Fruit fly (Drosophila melanogaster) whole organism, embryonic: ENCODE results near the gene CG4101.

ENCODE experiments used
- Ada2b ChIP-seq: fragments of 200-800 bp; sonication (Bioruptor generic); IDR thresholded peaks from 2 replicates; pipeline ENCODE4 v1.3.6; 2022; ENCODE audit warnings: missing biosample characterization, missing genetic modification characterization
- Atf-2 ChIP-seq: fragments of 200-800 bp; sonication (Bioruptor generic); optimal IDR thresholded peaks from 2 replicates; lab custom pipeline; 2016; ENCODE audit warnings: missing biosample characterization, missing genetic modification characterization
- Atf6 ChIP-seq: fragments of 200-800 bp; sonication (Bioruptor generic); IDR thresholded peaks from 2 replicates; pipeline ENCODE4 v1.3.6; 2022; ENCODE audit warnings: missing biosample characterization, missing genetic modification characterization
- CG10209 ChIP-seq: fragments of 200-800 bp; sonication (Bioruptor generic); optimal IDR thresholded peaks from 3 replicates; lab custom pipeline; 2017; ENCODE audit warnings: missing biosample characterization, mild to moderate bottlenecking, missing genetic modification characterization, missing genetic modification reagents
- CG10979 ChIP-seq: fragments of 200-800 bp; sonication (Bioruptor generic); optimal IDR thresholded peaks from 2 replicates; lab custom pipeline; 2018; ENCODE audit warnings: missing biosample characterization, mild to moderate bottlenecking, missing genetic modification characterization, moderate library complexity
- CG11504 ChIP-seq: fragments of 200-800 bp; sonication (Bioruptor generic); optimal IDR thresholded peaks from 3 replicates; lab custom pipeline; 2019; ENCODE audit warnings: missing biosample characterization, mild to moderate bottlenecking, missing genetic modification characterization, moderate library complexity
- CG11696 ChIP-seq: fragments of 200-800 bp; sonication (Bioruptor generic); IDR thresholded peaks from 2 replicates; pipeline ENCODE4 v1.3.6; 2022; ENCODE audit warnings: missing biosample characterization, missing genetic modification characterization
- CG12391 ChIP-seq: fragments of 200-800 bp; sonication (Bioruptor generic); optimal IDR thresholded peaks from 3 replicates; lab custom pipeline; 2018; ENCODE audit warnings: missing biosample characterization, mild to moderate bottlenecking, missing genetic modification characterization, moderate library complexity
- CG14710 ChIP-seq: fragments of 200-800 bp; sonication (Bioruptor generic); optimal IDR thresholded peaks from 3 replicates; lab custom pipeline; 2019; ENCODE audit warnings: missing biosample characterization, mild to moderate bottlenecking, missing genetic modification characterization, moderate library complexity
- CG16779 ChIP-seq: fragments of 200-800 bp; sonication (Bioruptor generic); IDR thresholded peaks from 2 replicates; pipeline ENCODE4 v1.3.6; 2022; ENCODE audit warnings: missing biosample characterization, missing genetic modification characterization
- CG2712 ChIP-seq: fragments of 200-800 bp; optimal IDR thresholded peaks from 3 replicates; lab custom pipeline; 2019; ENCODE audit warnings: missing biosample characterization, mild to moderate bottlenecking, missing genetic modification characterization, moderate library complexity
- CG31441 ChIP-seq: fragments of 200-800 bp; sonication (Bioruptor generic); IDR thresholded peaks from 2 replicates; pipeline ENCODE4 v1.3.6; 2022; ENCODE audit warnings: missing biosample characterization, missing genetic modification characterization
- CG4820 ChIP-seq: fragments of 200-800 bp; sonication (Bioruptor generic); optimal IDR thresholded peaks from 3 replicates; lab custom pipeline; 2016; ENCODE audit warnings: missing biosample characterization, missing genetic modification characterization
- CG6254 ChIP-seq: fragments of 200-800 bp; sonication (Bioruptor generic); optimal IDR thresholded peaks from 3 replicates; lab custom pipeline; 2017; ENCODE audit warnings: mild to moderate bottlenecking, missing biosample characterization, missing genetic modification reagents, missing genetic modification characterization
- CG7839 ChIP-seq: fragments of 200-800 bp; sonication (Bioruptor generic); optimal IDR thresholded peaks from 3 replicates; lab custom pipeline; 2018; ENCODE audit warnings: missing biosample characterization, mild to moderate bottlenecking, missing genetic modification characterization, moderate library complexity
- CG9727 ChIP-seq: fragments of 200-800 bp; sonication (Bioruptor generic); optimal IDR thresholded peaks from 3 replicates; lab custom pipeline; 2017; ENCODE audit warnings: missing biosample characterization, mild to moderate bottlenecking, missing genetic modification characterization
- CoRest ChIP-seq: fragments of 200-800 bp; sonication (Bioruptor generic); optimal IDR thresholded peaks from 3 replicates; lab custom pipeline; 2018; ENCODE audit warnings: missing biosample characterization, mild to moderate bottlenecking, missing genetic modification characterization, moderate library complexity
- GATAe ChIP-seq: fragments of 200-800 bp; sonication (Bioruptor generic); conservative IDR thresholded peaks from 2 replicates; pipeline ENCODE4 v1.3.6; 2022; ENCODE audit warnings: missing biosample characterization, missing genetic modification characterization
- H2.0 ChIP-seq: fragments of 200-800 bp; sonication (Bioruptor generic); IDR thresholded peaks from 2 replicates; pipeline ENCODE4 v1.3.6; 2022; ENCODE audit warnings: missing biosample characterization, missing genetic modification characterization
- Med ChIP-seq: fragments of 200-800 bp; sonication (Bioruptor generic); peaks from one replicate; lab custom pipeline; 2016; ENCODE audit warnings: missing biosample characterization, missing genetic modification characterization, mild to moderate bottlenecking, inconsistent platforms, moderate library complexity
- Pdp1 ChIP-seq, 2 experiments: fragments of 200-800 bp; sonication (Bioruptor generic); optimal IDR thresholded peaks; 3 replicates each; lab custom pipeline; 2016; ENCODE audit warnings: missing biosample characterization in 2 of 2, missing genetic modification characterization in 2 of 2, mild to moderate bottlenecking in 1 of 2, moderate library complexity in 1 of 2
- Ptx1 ChIP-seq: fragments of 200-800 bp; sonication (Bioruptor generic); IDR thresholded peaks from 2 replicates; pipeline ENCODE4 v1.3.6; 2022; ENCODE audit warnings: missing biosample characterization, missing genetic modification characterization
- Sox102F ChIP-seq: fragments of 200-800 bp; sonication (Bioruptor generic); optimal IDR thresholded peaks from 2 replicates; lab custom pipeline; 2018; ENCODE audit warnings: missing biosample characterization, mild to moderate bottlenecking, missing genetic modification characterization, moderate library complexity
- Xbp1 ChIP-seq: fragments of 200-800 bp; sonication (Bioruptor generic); optimal IDR thresholded peaks from 3 replicates; lab custom pipeline; 2016; ENCODE audit warnings: missing biosample characterization, mild to moderate bottlenecking, missing genetic modification characterization
- Xrp1 ChIP-seq: fragments of 200-800 bp; sonication (Bioruptor generic); IDR thresholded peaks from 2 replicates; pipeline ENCODE4 v1.3.6; 2022; ENCODE audit warnings: missing biosample characterization, missing genetic modification characterization
- bsh ChIP-seq, 2 experiments: fragments of 200-800 bp; sonication (Bioruptor generic); optimal IDR thresholded peaks; 2 replicates each; lab custom pipeline; 2017 to 2018; ENCODE audit warnings: mild to moderate bottlenecking in 2 of 2, missing biosample characterization in 2 of 2, missing genetic modification characterization in 2 of 2, moderate library complexity in 1 of 2
- chn ChIP-seq: fragments of 200-800 bp; sonication (Bioruptor generic); optimal IDR thresholded peaks from 2 replicates; lab custom pipeline; 2016; ENCODE audit warnings: missing biosample characterization, missing genetic modification characterization
- ci ChIP-seq: fragments of 200-800 bp; sonication (Bioruptor generic); IDR thresholded peaks from 3 replicates; pipeline ENCODE4 v1.3.6; 2022; ENCODE audit warnings: missing biosample characterization, missing genetic modification characterization
- corto ChIP-seq: fragments of 200-800 bp; sonication (Bioruptor generic); optimal IDR thresholded peaks from 2 replicates; lab custom pipeline; 2016; ENCODE audit warnings: missing biosample characterization, mild to moderate bottlenecking, missing genetic modification characterization, moderate library complexity
- dmrt11E ChIP-seq: fragments of 200-800 bp; sonication (Bioruptor generic); optimal IDR thresholded peaks from 3 replicates; lab custom pipeline; 2018; ENCODE audit warnings: missing biosample characterization, mild to moderate bottlenecking, missing genetic modification characterization, moderate library complexity
- dmrt99B ChIP-seq: fragments of 200-800 bp; sonication (Bioruptor generic); optimal IDR thresholded peaks from 2 replicates; lab custom pipeline; 2018; ENCODE audit warnings: missing biosample characterization, mild to moderate bottlenecking, missing genetic modification characterization, moderate library complexity
- gcm ChIP-seq: fragments of 200-800 bp; sonication (Bioruptor generic); optimal IDR thresholded peaks from 2 replicates; lab custom pipeline; 2019; ENCODE audit warnings: missing biosample characterization, mild to moderate bottlenecking, missing genetic modification characterization, moderate library complexity
- lola ChIP-seq, 3 experiments: fragments of >200 bp in 2 of 3; fragments of 200-800 bp in 1 of 3; sonication (Bioruptor generic) in 1 of 3; optimal IDR thresholded peaks; 2 replicates each; lab custom pipeline; 2017 to 2019; ENCODE audit warnings: missing biosample characterization in 3 of 3, missing genetic modification characterization in 3 of 3, mild to moderate bottlenecking in 1 of 3, moderate library complexity in 1 of 3
- mirr ChIP-seq: fragments of 200-800 bp; sonication (Bioruptor generic); optimal IDR thresholded peaks from 3 replicates; lab custom pipeline; 2018; ENCODE audit warnings: missing biosample characterization, mild to moderate bottlenecking, missing genetic modification characterization
- nmo ChIP-seq: fragments of 200-800 bp; sonication (Bioruptor generic); optimal IDR thresholded peaks from 2 replicates; lab custom pipeline; 2018; ENCODE audit warnings: missing biosample characterization, mild to moderate bottlenecking, missing genetic modification characterization, moderate library complexity
- row ChIP-seq: fragments of 200-800 bp; sonication (Bioruptor generic); IDR thresholded peaks from 3 replicates; pipeline ENCODE4 v1.3.6; 2022; ENCODE audit warnings: missing biosample characterization, missing genetic modification characterization
- sens ChIP-seq: fragments of 200-800 bp; sonication (Bioruptor generic); peaks from one replicate; lab custom pipeline; 2016; ENCODE audit warnings: missing biosample characterization, missing genetic modification characterization
- vvl ChIP-seq: fragments of 200-800 bp; sonication (Bioruptor generic); IDR thresholded peaks from 2 replicates; pipeline ENCODE4 v1.3.6; 2022; ENCODE audit warnings: missing biosample characterization, missing genetic modification characterization
- zen ChIP-seq: fragments of 200-800 bp; sonication (Bioruptor generic); optimal IDR thresholded peaks from 3 replicates; lab custom pipeline; 2018; ENCODE audit warnings: missing biosample characterization, mild to moderate bottlenecking, missing genetic modification characterization, moderate library complexity

Gene CG4101

dm6 chr3L:16566093-16566492 is 46.2 kb upstream of the CG4101 start (continued):
- TF ChIP-seq CG10209 (GFP tag; lab: Kevin White, UChicago) (no peak), CG31441 (GFP tag; lab: Robert Waterston, UW) (0 out of 2 replicates have a peak, but pooled peaks have one; percentile 32), dmrt99B (tag; lab: Kevin White, UChicago) (peak; percentile 7), Pdp1 (GFP tag; optimal IDR thresholded peaks at IDR 0.05; lab: Kevin White, UChicago) (no peak), nmo (GFP tag; lab: Kevin White, UChicago) (peak; percentile 13), GATAe (GFP tag; lab: Robert Waterston, UW) (no peak), CG2712 (peak; percentile 39), chn (GFP tag; lab: Kevin White, UChicago) (no peak), CG12391 (tag; lab: Kevin White, UChicago) (peak; percentile 29), CoRest (tag; lab: Kevin White, UChicago) (peak; percentile 17), row (peak; percentile 49), bsh (GFP tag; optimal IDR thresholded peaks at IDR 0.05; lab: Kevin White, UChicago) (peak in 1 of 2 experiments; percentile 35), gcm (GFP tag; lab: Kevin White, UChicago) (no peak), CG4820 (GFP tag; lab: Kevin White, UChicago) (peak; percentile 14), Sox102F (GFP tag; lab: Kevin White, UChicago) (peak; percentile 42), lola (GFP tag; optimal IDR thresholded peaks at IDR 0.05; lab: Kevin White, UChicago) (peak in 1 of 3 experiments; percentile 21), Xrp1 (peak; percentile 51; the same call in 1 of the 2 replicates), CG7839 (tag; lab: Kevin White, UChicago) (peak; percentile 22), CG6254 (GFP tag; lab: Kevin White, UChicago) (no peak), Atf6 (GFP tag; lab: Robert Waterston, UW) (peak; percentile 25; the same call in 1 of the 2 replicates), CG11696 (GFP tag; lab: Robert Waterston, UW) (no peak), CG11504 (peak; percentile 39), Ptx1 (GFP tag; lab: Robert Waterston, UW) (peak; percentile 23; the same call in 1 of the 2 replicates), CG10979 (peak; percentile 43), CG16779 (GFP tag; lab: Robert Waterston, UW) (no peak), Xbp1 (GFP tag; lab: Kevin White, UChicago) (peak; percentile 14), mirr (GFP tag; lab: Kevin White, UChicago) (no peak), sens (GFP tag; lab: Kevin White, UChicago) (peak; percentile 68), Atf-2 (GFP tag; lab: Kevin White, UChicago) (no peak), Ada2b (0 out of 2 replicates have a peak, but pooled peaks have one; percentile 15), dmrt11E (tag; lab: Kevin White, UChicago) (peak; percentile 34), vvl (GFP tag; lab: Robert Waterston, UW) (no peak), H2.0 (GFP tag; lab: Robert Waterston, UW) (0 out of 2 replicates have a peak, but pooled peaks have one; percentile 11), CG14710 (tag; lab: Kevin White, UChicago) (peak; percentile 7), CG9727 (GFP tag; lab: Kevin White, UChicago) (peak; percentile 11), zen (tag; lab: Kevin White, UChicago) (peak; percentile 51), ci (GFP tag; lab: Robert Waterston, UW) (peak; percentile 31; the same call in 1 of the 3 replicates), corto (GFP tag; lab: Kevin White, UChicago) (no peak), Med (GFP tag; lab: Kevin White, UChicago) (peak; percentile 70)
